Worm (Caenorhabditis elegans): ENCODE measurements around the gene jmjd-3.3.

DNA sequence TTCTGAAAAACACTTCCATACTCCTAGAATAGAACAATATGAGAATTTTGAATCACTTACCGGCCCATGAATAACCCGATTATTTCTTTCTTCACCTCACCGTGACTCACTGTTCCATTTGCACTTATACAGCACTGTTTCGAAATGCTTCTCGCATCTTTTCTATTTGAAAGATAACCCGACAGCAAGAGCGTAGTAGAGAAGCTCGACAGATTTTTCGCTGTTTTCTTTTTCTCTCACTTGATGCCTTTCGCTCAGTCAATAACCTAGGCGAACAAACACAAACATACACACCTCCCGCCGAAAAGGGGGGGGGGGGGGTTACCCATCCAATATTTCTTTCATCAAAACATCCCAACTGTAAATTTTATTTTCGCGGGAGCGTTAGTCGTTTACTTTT is 34.9 kb upstream of the jmjd-3.3 start:
- TF ChIP-seq tbx-8 (GFP tag; optimal IDR thresholded peaks at IDR 0.05) (no peak), nhr-12 (tag; optimal IDR thresholded peaks at IDR 0.05) (no peak), blmp-1 (tag; optimal IDR thresholded peaks at IDR 0.05) (no peak), ceh-39 (tag; optimal IDR thresholded peaks at IDR 0.05) (no peak), bed-3 (GFP tag; optimal IDR thresholded peaks at IDR 0.05) (no peak), nhr-28 (tag; optimal IDR thresholded peaks at IDR 0.05) (no peak), unc-39 (tag; optimal IDR thresholded peaks at IDR 0.05) (no peak), nhr-76 (tag; optimal IDR thresholded peaks at IDR 0.05) (no peak), flh-1 (GFP tag; optimal IDR thresholded peaks at IDR 0.05) (no peak), nhr-2 (tag; optimal IDR thresholded peaks at IDR 0.05) (no peak), unc-62 (GFP tag; optimal IDR thresholded peaks at IDR 0.05) (no peak), unc-120 (tag; optimal IDR thresholded peaks at IDR 0.05; ENCODE audit: poor library complexity, severe bottlenecking) (no peak)
